Fruit fly (Drosophila melanogaster): ENCODE results near the gene CG33995.

dm6 chr2L:5088649-5089270 lies 45.7 kb downstream of the CG33995 start:
- TF ChIP-seq psq (optimal IDR thresholded peaks at IDR 0.05): no peak
- TF ChIP-seq Dll (optimal IDR thresholded peaks at IDR 0.05): no peak
- no peak for TF ChIP-seq usp (GFP tag; optimal IDR thresholded peaks at IDR 0.05)
- TF ChIP-seq CG8478 (optimal IDR thresholded peaks at IDR 0.05): no peak

Data from whole organism.